Fruit fly (Drosophila melanogaster) whole organism, embryonic: ENCODE results near the gene Pxn.

Experiments used
- B-H1 ChIP-seq: fragments of 200-800 bp; sonication (Bioruptor generic); IDR thresholded peaks from 3 replicates; pipeline ENCODE4 v1.3.6; 2022; ENCODE audit warnings: missing biosample characterization, missing genetic modification characterization
- Bdp1 ChIP-seq: fragments of 200-800 bp; sonication (Bioruptor generic); optimal IDR thresholded peaks from 3 replicates; lab custom pipeline; 2016; ENCODE audit warnings: missing biosample characterization, missing genetic modification characterization
- Blimp-1 ChIP-seq: fragments of 200-800 bp; sonication (Bioruptor generic); optimal IDR thresholded peaks from 3 replicates; lab custom pipeline; 2018; ENCODE audit warnings: missing biosample characterization, missing genetic modification characterization, mild to moderate bottlenecking, moderate library complexity, missing genetic modification reagents
- CG12659 ChIP-seq: fragments of 200-800 bp; sonication (Bioruptor generic); optimal IDR thresholded peaks from 3 replicates; lab custom pipeline; 2017; ENCODE audit warnings: mild to moderate bottlenecking, missing biosample characterization, missing genetic modification reagents, missing genetic modification characterization
- CG15696 ChIP-seq: fragments of 200-800 bp; sonication (Bioruptor generic); optimal IDR thresholded peaks from 2 replicates; lab custom pipeline; 2019; ENCODE audit warnings: missing biosample characterization, mild to moderate bottlenecking, missing genetic modification characterization, moderate library complexity
- CG1647 ChIP-seq: fragments of 200-800 bp; sonication (Bioruptor generic); optimal IDR thresholded peaks from 3 replicates; lab custom pipeline; 2016; ENCODE audit warnings: missing biosample characterization, missing genetic modification characterization
- CG17186 ChIP-seq: fragments of 200-800 bp; sonication (Bioruptor generic); optimal IDR thresholded peaks from 3 replicates; lab custom pipeline; 2017; ENCODE audit warnings: missing biosample characterization, missing genetic modification reagents, missing genetic modification characterization
- CG17385 ChIP-seq: fragments of 200-800 bp; sonication (Bioruptor generic); optimal IDR thresholded peaks from 3 replicates; lab custom pipeline; 2018; ENCODE audit warnings: missing biosample characterization, mild to moderate bottlenecking, missing genetic modification characterization
- CG17829 ChIP-seq: fragments of 200-800 bp; optimal IDR thresholded peaks from 2 replicates; lab custom pipeline; 2019; ENCODE audit warnings: missing biosample characterization, mild to moderate bottlenecking, missing genetic modification characterization, moderate library complexity
- CG18599 ChIP-seq: fragments of 200-800 bp; sonication (Bioruptor generic); optimal IDR thresholded peaks from 3 replicates; lab custom pipeline; 2017; ENCODE audit warnings: missing biosample characterization, missing genetic modification characterization, mild to moderate bottlenecking, moderate library complexity, missing genetic modification reagents
- CG30431 ChIP-seq: fragments of 200-800 bp; sonication (Bioruptor generic); optimal IDR thresholded peaks from 2 replicates; lab custom pipeline; 2017; ENCODE audit warnings: missing biosample characterization, missing genetic modification characterization
- CG3163 ChIP-seq: fragments of 200-800 bp; sonication (Bioruptor generic); optimal IDR thresholded peaks from 3 replicates; lab custom pipeline; 2016; ENCODE audit warnings: missing biosample characterization, missing genetic modification characterization
- CG4820 ChIP-seq: fragments of 200-800 bp; sonication (Bioruptor generic); optimal IDR thresholded peaks from 3 replicates; lab custom pipeline; 2016; ENCODE audit warnings: missing biosample characterization, missing genetic modification characterization
- CkIIα-i1 ChIP-seq: fragments of 200-800 bp; sonication (Bioruptor generic); IDR thresholded peaks from 2 replicates; pipeline ENCODE4 v1.3.6; 2022; ENCODE audit warnings: missing biosample characterization, missing genetic modification characterization
- Dll ChIP-seq: fragments of 200-800 bp; sonication (Bioruptor generic); IDR thresholded peaks from 4 replicates; pipeline ENCODE4 v1.3.6; 2022; ENCODE audit warnings: missing biosample characterization, missing genetic modification characterization; ENCODE audit not compliant: partially characterized antibody
- HHEX ChIP-seq: fragments of 200-800 bp; sonication (Bioruptor generic); optimal IDR thresholded peaks from 3 replicates; lab custom pipeline; 2017; ENCODE audit warnings: missing biosample characterization, mild to moderate bottlenecking, missing genetic modification characterization, missing genetic modification reagents
- HmgZ ChIP-seq: fragments of 200-800 bp; sonication (Bioruptor generic); optimal IDR thresholded peaks from 2 replicates; lab custom pipeline; 2018; ENCODE audit warnings: missing biosample characterization, mild to moderate bottlenecking, missing genetic modification characterization
- Lhr ChIP-seq: fragments of 200-800 bp; sonication (Bioruptor generic); optimal IDR thresholded peaks from 3 replicates; lab custom pipeline; 2017; ENCODE audit warnings: mild to moderate bottlenecking, missing biosample characterization, missing genetic modification reagents, missing genetic modification characterization
- Mad ChIP-seq: fragments of 200-800 bp; sonication (Bioruptor generic); optimal IDR thresholded peaks from 2 replicates; lab custom pipeline; 2016; ENCODE audit warnings: missing biosample characterization, missing genetic modification characterization
- Mes4 ChIP-seq: fragments of 200-800 bp; sonication (Bioruptor generic); optimal IDR thresholded peaks from 2 replicates; lab custom pipeline; 2016; ENCODE audit warnings: missing biosample characterization, missing genetic modification characterization
- NC2α ChIP-seq: fragments of 200-800 bp; sonication (Bioruptor generic); optimal IDR thresholded peaks from 2 replicates; lab custom pipeline; 2016; ENCODE audit warnings: missing biosample characterization, missing genetic modification characterization
- Nf-YB ChIP-seq: fragments of 200-800 bp; sonication (Bioruptor generic); optimal IDR thresholded peaks from 3 replicates; lab custom pipeline; 2019; ENCODE audit warnings: missing biosample characterization, mild to moderate bottlenecking, missing genetic modification characterization, moderate library complexity
- Oaz ChIP-seq: fragments of 200-800 bp; sonication (Bioruptor generic); IDR thresholded peaks from 2 replicates; pipeline ENCODE4 v1.3.6; 2022; ENCODE audit warnings: missing biosample characterization, missing genetic modification characterization
- Opbp ChIP-seq: fragments of 200-800 bp; sonication (Bioruptor generic); IDR thresholded peaks from 3 replicates; pipeline ENCODE4 v1.3.6; 2022; ENCODE audit warnings: missing biosample characterization, missing genetic modification characterization; ENCODE audit not compliant: partially characterized antibody
- Rx ChIP-seq: fragments of 200-800 bp; sonication (Bioruptor generic); IDR thresholded peaks from 2 replicates; pipeline ENCODE4 v1.3.6; 2022; ENCODE audit warnings: missing biosample characterization, missing genetic modification characterization
- Side ChIP-seq: fragments of 200-800 bp; sonication (Bioruptor generic); optimal IDR thresholded peaks from 2 replicates; lab custom pipeline; 2016; ENCODE audit warnings: missing biosample characterization, missing genetic modification characterization
- Sox100B ChIP-seq: fragments of 200-800 bp; sonication (Bioruptor generic); optimal IDR thresholded peaks from 3 replicates; lab custom pipeline; 2018; ENCODE audit warnings: missing biosample characterization, mild to moderate bottlenecking, missing genetic modification characterization
- TFAM ChIP-seq: fragments of 200-800 bp; sonication (Bioruptor generic); optimal IDR thresholded peaks from 2 replicates; lab custom pipeline; 2017; ENCODE audit warnings: missing biosample characterization, missing genetic modification characterization, inconsistent platforms
- abd-A ChIP-seq: fragments of 200-800 bp; sonication (Bioruptor generic); optimal IDR thresholded peaks from 3 replicates; lab custom pipeline; 2019; ENCODE audit warnings: missing biosample characterization, mild to moderate bottlenecking, missing genetic modification characterization, moderate library complexity
- chn ChIP-seq: fragments of 200-800 bp; sonication (Bioruptor generic); optimal IDR thresholded peaks from 2 replicates; lab custom pipeline; 2016; ENCODE audit warnings: missing biosample characterization, missing genetic modification characterization
- ftz-f1 ChIP-seq: fragments of 200-800 bp; sonication (Bioruptor generic); optimal IDR thresholded peaks from 2 replicates; lab custom pipeline; 2016; ENCODE audit warnings: missing biosample characterization, missing genetic modification characterization
- gem ChIP-seq: fragments of 200-800 bp; sonication (Bioruptor generic); optimal IDR thresholded peaks from 2 replicates; lab custom pipeline; 2019; ENCODE audit warnings: missing biosample characterization, mild to moderate bottlenecking, missing genetic modification characterization, moderate library complexity
- h ChIP-seq: fragments of >200 bp; optimal IDR thresholded peaks from 2 replicates; lab custom pipeline; 2017
- insv ChIP-seq, 2 experiments: fragments of 200-800 bp; sonication (Bioruptor generic); optimal IDR thresholded peaks; 3 replicates each; lab custom pipeline; 2016 to 2018; ENCODE audit warnings: missing biosample characterization in 2 of 2, missing genetic modification characterization in 2 of 2
- inv ChIP-seq: fragments of 200-800 bp; sonication (Bioruptor generic); IDR thresholded peaks from 2 replicates; pipeline ENCODE4 v1.3.6; 2022; ENCODE audit warnings: missing biosample characterization, missing genetic modification characterization; ENCODE audit not compliant: partially characterized antibody
- kay ChIP-seq: fragments of 200-800 bp; sonication (Bioruptor generic); optimal IDR thresholded peaks from 2 replicates; lab custom pipeline; 2016; ENCODE audit warnings: missing biosample characterization, missing genetic modification characterization
- lov ChIP-seq, 2 experiments: fragments of 200-800 bp in 1 of 2; fragments of >200 bp in 1 of 2; sonication (Bioruptor generic) in 1 of 2; IDR thresholded peaks in 1 of 2; optimal IDR thresholded peaks in 1 of 2; 2 replicates in 1 of 2; 3 replicates in 1 of 2; pipeline versions ENCODE4 v1.3.6 to Lab custom; 2017 to 2022; ENCODE audit warnings: missing biosample characterization in 1 of 2, missing genetic modification characterization in 1 of 2
- luna ChIP-seq: fragments of 200-800 bp; sonication (Bioruptor generic); optimal IDR thresholded peaks from 2 replicates; lab custom pipeline; 2016; ENCODE audit warnings: missing biosample characterization, missing genetic modification characterization
- org-1 ChIP-seq: fragments of 200-800 bp; sonication (Bioruptor generic); optimal IDR thresholded peaks from 2 replicates; lab custom pipeline; 2017; ENCODE audit warnings: missing biosample characterization, missing genetic modification characterization
- pan ChIP-seq, 4 experiments: fragments of >200 bp in 3 of 4; fragments of 200-800 bp in 1 of 4; sonication (Bioruptor generic) in 1 of 4; optimal IDR thresholded peaks in 3 of 4; IDR thresholded peaks in 1 of 4; 2 replicates each; pipeline versions ENCODE4 v1.3.6 to Lab custom; 2017 to 2022; ENCODE audit warnings: missing biosample characterization in 2 of 4, missing genetic modification characterization in 2 of 4, mixed read lengths in 1 of 4
- prd ChIP-seq, 3 experiments: fragments of >200 bp in 2 of 3; fragments of 200-800 bp in 1 of 3; sonication (Bioruptor generic) in 1 of 3; optimal IDR thresholded peaks in 2 of 3; IDR thresholded peaks in 1 of 3; 2 replicates in 2 of 3; 3 replicates in 1 of 3; pipeline versions ENCODE4 v1.3.6 to Lab custom; 2017 to 2022; ENCODE audit warnings: missing biosample characterization in 1 of 3, missing genetic modification characterization in 1 of 3
- run ChIP-seq: fragments of 200-800 bp; sonication (Bioruptor generic); optimal IDR thresholded peaks from 3 replicates; lab custom pipeline; 2018; ENCODE audit warnings: missing biosample characterization, mild to moderate bottlenecking, missing genetic modification characterization
- schlank ChIP-seq: fragments of 200-800 bp; sonication (Bioruptor generic); optimal IDR thresholded peaks from 2 replicates; lab custom pipeline; 2018; ENCODE audit warnings: missing biosample characterization, mild to moderate bottlenecking, missing genetic modification characterization
- slou ChIP-seq: fragments of 200-800 bp; sonication (Bioruptor generic); optimal IDR thresholded peaks from 3 replicates; lab custom pipeline; 2016; ENCODE audit warnings: missing biosample characterization, missing genetic modification characterization
- sob ChIP-seq: fragments of 200-800 bp; sonication (Bioruptor generic); IDR thresholded peaks from 2 replicates; pipeline ENCODE4 v1.3.6; 2022; ENCODE audit warnings: missing biosample characterization, missing genetic modification characterization
- sug ChIP-seq: fragments of 200-800 bp; optimal IDR thresholded peaks from 2 replicates; lab custom pipeline; 2019; ENCODE audit warnings: missing biosample characterization, mild to moderate bottlenecking, missing genetic modification characterization, moderate library complexity
- twi ChIP-seq: fragments of 200-800 bp; optimal IDR thresholded peaks from 2 replicates; lab custom pipeline; 2019; ENCODE audit warnings: missing biosample characterization, mild to moderate bottlenecking, missing genetic modification characterization, moderate library complexity
- vfl ChIP-seq: fragments of 200-800 bp; sonication (Bioruptor generic); optimal IDR thresholded peaks from 2 replicates; lab custom pipeline; 2016; ENCODE audit warnings: missing biosample characterization, missing genetic modification characterization
- zf30C ChIP-seq: fragments of 200-800 bp; sonication (Bioruptor generic); optimal IDR thresholded peaks from 3 replicates; lab custom pipeline; 2018; ENCODE audit warnings: missing biosample characterization, mild to moderate bottlenecking, missing genetic modification characterization

Gene Pxn

dm6 chr3L:2571975-2572374 is 57.9 kb downstream of the Pxn start (continued):
- no peak for TF ChIP-seq CG3163 (GFP tag; lab: Kevin White, UChicago)
- TF ChIP-seq CG12659, result no peak
- TF ChIP-seq sug (tag; lab: Kevin White, UChicago), result no peak
- no peak for TF ChIP-seq TFAM (GFP tag; lab: Kevin White, UChicago)
- no peak for TF ChIP-seq Nf-YB (GFP tag; lab: Kevin White, UChicago)
- peak; percentile 61 for TF ChIP-seq HHEX (GFP tag; lab: Kevin White, UChicago)
- no peak for TF ChIP-seq CG17186 (GFP tag; lab: Kevin White, UChicago)
- no peak for TF ChIP-seq Mes4
- TF ChIP-seq Opbp (GFP tag; lab: Robert Waterston, UW), result no peak
- peak; percentile 35 for TF ChIP-seq gem (tag; lab: Kevin White, UChicago)
- peak; percentile 14; the same call in 1 of the 2 replicates for TF ChIP-seq Rx (GFP tag; lab: Robert Waterston, UW)
- no peak for TF ChIP-seq run (tag; lab: Kevin White, UChicago)
- peak; percentile 10 for TF ChIP-seq Sox100B (GFP tag; lab: Kevin White, UChicago)
- TF ChIP-seq ftz-f1, result no peak
- no peak for TF ChIP-seq Mad (GFP tag; lab: Kevin White, UChicago)
- TF ChIP-seq Bdp1, result no peak
- no peak for TF ChIP-seq luna (GFP tag; lab: Kevin White, UChicago)
- peak; percentile 80 for TF ChIP-seq sob (GFP tag; lab: Robert Waterston, UW)
- no peak for TF ChIP-seq NC2α (GFP tag; lab: Kevin White, UChicago)
- TF ChIP-seq schlank (tag; lab: Kevin White, UChicago), result no peak
- no peak for TF ChIP-seq prd (optimal IDR thresholded peaks at IDR 0.05; lab: Kevin White, UChicago)
- TF ChIP-seq prd (GFP tag; IDR thresholded peaks at IDR 0.05; lab: Robert Waterston, UW), result peak; percentile 57; the same call in 2 of the 3 replicates
- peak; percentile 21 for TF ChIP-seq CG4820 (GFP tag; lab: Kevin White, UChicago)
- no peak for TF ChIP-seq lov (optimal IDR thresholded peaks at IDR 0.05; lab: Kevin White, UChicago)
- 0 out of 3 replicates have a peak, but pooled peaks have one; percentile 5 for TF ChIP-seq lov (GFP tag; IDR thresholded peaks at IDR 0.05; lab: Robert Waterston, UW)
- peak; percentile 11 for TF ChIP-seq CG1647 (GFP tag; lab: Kevin White, UChicago)
- no peak for TF ChIP-seq chn (GFP tag; lab: Kevin White, UChicago)
- no peak for TF ChIP-seq inv (GFP tag; lab: Robert Waterston, UW)
- no peak for TF ChIP-seq insv (GFP tag; optimal IDR thresholded peaks at IDR 0.05; lab: Kevin White, UChicago)
- TF ChIP-seq CG30431 (GFP tag; lab: Kevin White, UChicago), result no peak
- no peak; the same call in 2 of the 3 replicates for TF ChIP-seq B-H1 (GFP tag; lab: Robert Waterston, UW)
- TF ChIP-seq CG17385 (GFP tag; lab: Kevin White, UChicago), result no peak
- peak; percentile 6 for TF ChIP-seq Side
- TF ChIP-seq Lhr (GFP tag; lab: Kevin White, UChicago), result no peak
- TF ChIP-seq CG15696 (tag; lab: Kevin White, UChicago), result no peak
- no peak for TF ChIP-seq CG17829 (tag; lab: Kevin White, UChicago)
- no peak for TF ChIP-seq h (lab: Kevin White, UChicago)
- no peak for TF ChIP-seq org-1
- TF ChIP-seq pan (optimal IDR thresholded peaks at IDR 0.05; lab: Kevin White, UChicago), result no peak
- TF ChIP-seq pan (GFP tag; optimal IDR thresholded peaks at IDR 0.05 in 1 of 2, IDR thresholded peaks at IDR 0.05 in 1 of 2), result peak in 1 of 2 experiments; percentile 64
- TF ChIP-seq Dll (GFP tag; lab: Robert Waterston, UW), result no peak
- TF ChIP-seq Oaz (GFP tag; lab: Robert Waterston, UW), result no peak
- TF ChIP-seq CG18599, result peak; percentile 63
- no peak for TF ChIP-seq abd-A (tag; lab: Kevin White, UChicago)
- no peak for TF ChIP-seq slou (GFP tag; lab: Kevin White, UChicago)
- TF ChIP-seq HmgZ (tag; lab: Kevin White, UChicago), result no peak
- no peak for TF ChIP-seq twi (tag; lab: Kevin White, UChicago)
- TF ChIP-seq vfl (GFP tag; lab: Kevin White, UChicago), result no peak
- no peak for TF ChIP-seq CkIIα-i1 (GFP tag; lab: Robert Waterston, UW)
- no peak for TF ChIP-seq kay (GFP tag; lab: Kevin White, UChicago)
- TF ChIP-seq Blimp-1 (GFP tag; lab: Kevin White, UChicago), result peak; percentile 39
- no peak for TF ChIP-seq zf30C (GFP tag; lab: Kevin White, UChicago)
